Fruit fly (Drosophila melanogaster) whole organism, prepupa: ENCODE data around the gene CG8671.

Source experiments
- CG10631 ChIP-seq: fragments of 200-800 bp; sonication (Bioruptor generic); optimal IDR thresholded peaks from 2 replicates; lab custom pipeline; 2016; ENCODE audit warnings: missing biosample characterization, missing genetic modification characterization
- CG11902 ChIP-seq: fragments of 200-800 bp; sonication (Bioruptor generic); optimal IDR thresholded peaks from 3 replicates; lab custom pipeline; 2016; ENCODE audit warnings: missing biosample characterization, missing genetic modification characterization
- CG6808 ChIP-seq: fragments of 200-800 bp; sonication (Bioruptor generic); optimal IDR thresholded peaks from 3 replicates; lab custom pipeline; 2017; ENCODE audit warnings: missing biosample characterization, missing genetic modification characterization, mild to moderate bottlenecking, moderate library complexity, missing genetic modification reagents
- CG7368 ChIP-seq: fragments of 200-800 bp; sonication (Bioruptor generic); optimal IDR thresholded peaks from 3 replicates; lab custom pipeline; 2016; ENCODE audit warnings: missing biosample characterization, missing genetic modification characterization
- CG8632 ChIP-seq: fragments of 200-800 bp; sonication (Bioruptor generic); optimal IDR thresholded peaks from 3 replicates; lab custom pipeline; 2016; ENCODE audit warnings: missing biosample characterization, missing genetic modification characterization
- Eip75B ChIP-seq: fragments of 200-800 bp; sonication (Bioruptor generic); optimal IDR thresholded peaks from 3 replicates; lab custom pipeline; 2016; ENCODE audit warnings: missing biosample characterization, missing genetic modification characterization
- Gug ChIP-seq: fragments of 200-800 bp; sonication (Bioruptor generic); IDR thresholded peaks from 2 replicates; pipeline ENCODE4 v1.3.6; 2022; ENCODE audit warnings: missing biosample characterization, missing genetic modification characterization
- Hr38 ChIP-seq: sonication (Bioruptor generic); optimal IDR thresholded peaks from 2 replicates; lab custom pipeline; 2016; ENCODE audit warnings: missing biosample characterization, missing genetic modification characterization
- dac ChIP-seq: fragments of 200-800 bp; sonication (Bioruptor generic); optimal IDR thresholded peaks from 2 replicates; lab custom pipeline; 2017; ENCODE audit warnings: missing biosample characterization, mild to moderate bottlenecking, missing genetic modification characterization
- esn ChIP-seq: fragments of 200-800 bp; sonication (Bioruptor generic); optimal IDR thresholded peaks from 2 replicates; lab custom pipeline; 2016; ENCODE audit warnings: missing biosample characterization, mild to moderate bottlenecking, missing genetic modification characterization, moderate library complexity

- TF ChIP-seq CG8632 (GFP tag; lab: Kevin White, UChicago) (no peak), Gug (no peak), dac (GFP tag; lab: Kevin White, UChicago) (no peak), Eip75B (GFP tag; lab: Kevin White, UChicago) (no peak), CG11902 (no peak), esn (GFP tag; lab: Kevin White, UChicago) (no peak), CG10631 (GFP tag; lab: Kevin White, UChicago) (no peak), CG6808 (GFP tag; lab: Kevin White, UChicago) (no peak), Hr38 (GFP tag; lab: Kevin White, UChicago) (no peak), CG7368 (no peak)
Observed at dm6 chr2L:21312831-21313437, 50.2 kb downstream of the CG8671 start.
